Fruit fly (Drosophila melanogaster) whole organism, embryonic: Measurements from ENCODE around the gene CG13126.

ENCODE experiments used
- Adf1 ChIP-seq: fragments of 200-800 bp; sonication (Bioruptor generic); IDR thresholded peaks from 2 replicates; pipeline ENCODE4 v1.3.6; 2022; ENCODE audit warnings: missing biosample characterization, missing genetic modification characterization
- Atf3 ChIP-seq: fragments of 200-800 bp; sonication (Bioruptor generic); optimal IDR thresholded peaks from 3 replicates; lab custom pipeline; 2016; ENCODE audit warnings: missing biosample characterization, missing genetic modification characterization
- Bdp1 ChIP-seq: fragments of 200-800 bp; sonication (Bioruptor generic); optimal IDR thresholded peaks from 3 replicates; lab custom pipeline; 2016; ENCODE audit warnings: missing biosample characterization, missing genetic modification characterization
- CG10366 ChIP-seq: fragments of 200-800 bp; sonication (Bioruptor generic); IDR thresholded peaks from 2 replicates; pipeline ENCODE4 v1.3.6; 2022; ENCODE audit warnings: missing biosample characterization, missing genetic modification characterization
- CG12391 ChIP-seq: fragments of 200-800 bp; sonication (Bioruptor generic); optimal IDR thresholded peaks from 3 replicates; lab custom pipeline; 2018; ENCODE audit warnings: missing biosample characterization, mild to moderate bottlenecking, missing genetic modification characterization, moderate library complexity
- CG12942 ChIP-seq: fragments of 200-800 bp; sonication (Bioruptor generic); optimal IDR thresholded peaks from 3 replicates; lab custom pipeline; 2016; ENCODE audit warnings: missing biosample characterization, missing genetic modification characterization
- CG13775 ChIP-seq: fragments of 200-800 bp; sonication (Bioruptor generic); optimal IDR thresholded peaks from 3 replicates; lab custom pipeline; 2017; ENCODE audit warnings: missing biosample characterization, mild to moderate bottlenecking, missing genetic modification characterization
- CG14710 ChIP-seq: fragments of 200-800 bp; sonication (Bioruptor generic); optimal IDR thresholded peaks from 3 replicates; lab custom pipeline; 2019; ENCODE audit warnings: missing biosample characterization, mild to moderate bottlenecking, missing genetic modification characterization, moderate library complexity
- CG14860 ChIP-seq: fragments of 200-800 bp; sonication (Bioruptor generic); IDR thresholded peaks from 3 replicates; pipeline ENCODE4 v1.3.6; 2022; ENCODE audit warnings: missing biosample characterization, missing genetic modification characterization; ENCODE audit not compliant: partially characterized antibody
- CG17361 ChIP-seq: fragments of 200-800 bp; sonication (Bioruptor generic); IDR thresholded peaks from 3 replicates; pipeline ENCODE4 v1.3.6; 2022; ENCODE audit warnings: missing biosample characterization, missing genetic modification characterization
- CG17568 ChIP-seq: fragments of 200-800 bp; sonication (Bioruptor generic); optimal IDR thresholded peaks from 2 replicates; lab custom pipeline; 2018; ENCODE audit warnings: missing biosample characterization, mild to moderate bottlenecking, missing genetic modification characterization, moderate library complexity
- CG17612 ChIP-seq: fragments of 200-800 bp; sonication (Bioruptor generic); IDR thresholded peaks from 2 replicates; pipeline ENCODE4 v1.3.6; 2022; ENCODE audit warnings: missing biosample characterization, missing genetic modification characterization
- CG2678 ChIP-seq: fragments of 200-800 bp; sonication (Bioruptor generic); optimal IDR thresholded peaks from 3 replicates; lab custom pipeline; 2019; ENCODE audit warnings: missing biosample characterization, mild to moderate bottlenecking, missing genetic modification characterization, moderate library complexity
- CG33557 ChIP-seq: fragments of 200-800 bp; sonication (Bioruptor generic); optimal IDR thresholded peaks from 2 replicates; lab custom pipeline; 2019; ENCODE audit warnings: missing biosample characterization, mild to moderate bottlenecking, missing genetic modification characterization, moderate library complexity
- CG34224 ChIP-seq: fragments of 200-800 bp; sonication (Bioruptor generic); IDR thresholded peaks from 3 replicates; pipeline ENCODE4 v1.3.6; 2022; ENCODE audit warnings: missing biosample characterization, missing genetic modification characterization; ENCODE audit not compliant: partially characterized antibody
- CG3838 ChIP-seq: fragments of 200-800 bp; sonication (Bioruptor generic); optimal IDR thresholded peaks from 3 replicates; lab custom pipeline; 2016; ENCODE audit warnings: missing biosample characterization, missing genetic modification characterization
- CG3847 ChIP-seq: fragments of 200-800 bp; sonication (Bioruptor generic); IDR thresholded peaks from 2 replicates; pipeline ENCODE4 v1.3.6; 2022; ENCODE audit warnings: missing biosample characterization, missing genetic modification characterization
- CG3995 ChIP-seq: fragments of 200-800 bp; sonication (Bioruptor generic); optimal IDR thresholded peaks from 3 replicates; lab custom pipeline; 2016; ENCODE audit warnings: missing biosample characterization, missing genetic modification characterization
- CG5953 ChIP-seq: fragments of 200-800 bp; sonication (Bioruptor generic); IDR thresholded peaks from 2 replicates; pipeline ENCODE4 v1.3.6; 2022; ENCODE audit warnings: missing biosample characterization, missing genetic modification characterization
- CG8359 ChIP-seq: fragments of 200-800 bp; sonication (Bioruptor generic); optimal IDR thresholded peaks from 2 replicates; lab custom pipeline; 2017; ENCODE audit warnings: missing biosample characterization, mild to moderate bottlenecking, missing genetic modification characterization, borderline replicate concordance
- CHES-1-like ChIP-seq: fragments of 200-800 bp; sonication (Bioruptor generic); optimal IDR thresholded peaks from 2 replicates; lab custom pipeline; 2016; ENCODE audit warnings: missing biosample characterization, missing genetic modification characterization
- CrebB ChIP-seq: fragments of 200-800 bp; sonication (Bioruptor generic); optimal IDR thresholded peaks from 3 replicates; lab custom pipeline; 2018; ENCODE audit warnings: missing biosample characterization, mild to moderate bottlenecking, missing genetic modification characterization
- ERR ChIP-seq: fragments of 200-800 bp; sonication (Bioruptor generic); optimal IDR thresholded peaks from 2 replicates; lab custom pipeline; 2016; ENCODE audit warnings: missing biosample characterization, missing genetic modification characterization
- Opbp ChIP-seq: fragments of 200-800 bp; sonication (Bioruptor generic); IDR thresholded peaks from 3 replicates; pipeline ENCODE4 v1.3.6; 2022; ENCODE audit warnings: missing biosample characterization, missing genetic modification characterization; ENCODE audit not compliant: partially characterized antibody
- abd-A ChIP-seq: fragments of 200-800 bp; sonication (Bioruptor generic); optimal IDR thresholded peaks from 3 replicates; lab custom pipeline; 2019; ENCODE audit warnings: missing biosample characterization, mild to moderate bottlenecking, missing genetic modification characterization, moderate library complexity
- ap ChIP-seq: fragments of 200-800 bp; sonication (Bioruptor generic); IDR thresholded peaks from 2 replicates; pipeline ENCODE4 v1.3.6; 2022; ENCODE audit warnings: missing biosample characterization, missing genetic modification characterization
- ara ChIP-seq: fragments of 200-800 bp; sonication (Bioruptor generic); IDR thresholded peaks from 2 replicates; pipeline ENCODE4 v1.3.6; 2022; ENCODE audit warnings: missing biosample characterization, missing genetic modification characterization
- ash1 ChIP-seq: fragments of 200-800 bp; sonication (Bioruptor generic); optimal IDR thresholded peaks from 2 replicates; lab custom pipeline; 2018; ENCODE audit warnings: missing biosample characterization, mild to moderate bottlenecking, missing genetic modification characterization
- bsh ChIP-seq, 2 experiments: fragments of 200-800 bp; sonication (Bioruptor generic); optimal IDR thresholded peaks; 2 replicates each; lab custom pipeline; 2017 to 2018; ENCODE audit warnings: mild to moderate bottlenecking in 2 of 2, missing biosample characterization in 2 of 2, missing genetic modification characterization in 2 of 2, moderate library complexity in 1 of 2
- btn ChIP-seq: fragments of 200-800 bp; sonication (Bioruptor generic); optimal IDR thresholded peaks from 2 replicates; lab custom pipeline; 2016; ENCODE audit warnings: missing biosample characterization, missing genetic modification characterization
- fd3F ChIP-seq: fragments of 200-800 bp; sonication (Bioruptor generic); optimal IDR thresholded peaks from 2 replicates; lab custom pipeline; 2018; ENCODE audit warnings: missing biosample characterization, mild to moderate bottlenecking, missing genetic modification characterization, moderate library complexity
- gce ChIP-seq: fragments of 200-800 bp; sonication (Bioruptor generic); IDR thresholded peaks from 3 replicates; pipeline ENCODE4 v1.3.6; 2022; ENCODE audit warnings: missing biosample characterization, missing genetic modification characterization
- ind ChIP-seq: fragments of 200-800 bp; sonication (Bioruptor generic); optimal IDR thresholded peaks from 3 replicates; lab custom pipeline; 2016; ENCODE audit warnings: missing biosample characterization, missing genetic modification characterization
- inv ChIP-seq: fragments of 200-800 bp; sonication (Bioruptor generic); IDR thresholded peaks from 2 replicates; pipeline ENCODE4 v1.3.6; 2022; ENCODE audit warnings: missing biosample characterization, missing genetic modification characterization; ENCODE audit not compliant: partially characterized antibody
- kay ChIP-seq: fragments of 200-800 bp; sonication (Bioruptor generic); optimal IDR thresholded peaks from 2 replicates; lab custom pipeline; 2016; ENCODE audit warnings: missing biosample characterization, missing genetic modification characterization
- klu ChIP-seq: fragments of 200-800 bp; sonication (Bioruptor generic); IDR thresholded peaks from 2 replicates; pipeline ENCODE4 v1.3.6; 2022; ENCODE audit warnings: missing biosample characterization, missing genetic modification characterization
- lbe ChIP-seq: fragments of 200-800 bp; sonication (Bioruptor generic); optimal IDR thresholded peaks from 2 replicates; lab custom pipeline; 2016; ENCODE audit warnings: missing biosample characterization, mild to moderate bottlenecking, missing genetic modification characterization
- nau ChIP-seq: fragments of 200-800 bp; sonication (Bioruptor generic); optimal IDR thresholded peaks from 3 replicates; lab custom pipeline; 2017; ENCODE audit warnings: missing biosample characterization, mild to moderate bottlenecking, missing genetic modification characterization, missing genetic modification reagents
- nerfin-2 ChIP-seq: fragments of 200-800 bp; sonication (Bioruptor generic); IDR thresholded peaks from 2 replicates; pipeline ENCODE4 v1.3.6; 2022; ENCODE audit warnings: missing biosample characterization, missing genetic modification characterization; ENCODE audit not compliant: partially characterized antibody
- org-1 ChIP-seq: fragments of 200-800 bp; sonication (Bioruptor generic); optimal IDR thresholded peaks from 2 replicates; lab custom pipeline; 2017; ENCODE audit warnings: missing biosample characterization, missing genetic modification characterization
- pb ChIP-seq: fragments of 200-800 bp; sonication (Bioruptor generic); optimal IDR thresholded peaks from 3 replicates; lab custom pipeline; 2016; ENCODE audit warnings: missing biosample characterization, missing genetic modification characterization
- shn ChIP-seq: fragments of 200-800 bp; sonication (Bioruptor generic); optimal IDR thresholded peaks from 3 replicates; lab custom pipeline; 2016; ENCODE audit warnings: missing biosample characterization, missing genetic modification characterization
- sim ChIP-seq: fragments of 200-800 bp; sonication (Bioruptor generic); IDR thresholded peaks from 2 replicates; pipeline ENCODE4 v1.3.6; 2022; ENCODE audit warnings: missing biosample characterization, missing genetic modification characterization
- sima ChIP-seq: fragments of 200-800 bp; sonication (Bioruptor generic); optimal IDR thresholded peaks from 2 replicates; lab custom pipeline; 2016; ENCODE audit warnings: missing biosample characterization, missing genetic modification characterization
- stc ChIP-seq: fragments of 200-800 bp; sonication (Bioruptor generic); IDR thresholded peaks from 2 replicates; pipeline ENCODE4 v1.3.6; 2022; ENCODE audit warnings: missing biosample characterization, missing genetic modification characterization
- unpg ChIP-seq: fragments of 200-800 bp; sonication (Bioruptor generic); optimal IDR thresholded peaks from 3 replicates; lab custom pipeline; 2018; ENCODE audit warnings: missing biosample characterization, mild to moderate bottlenecking, missing genetic modification characterization, moderate library complexity
- vnd ChIP-seq: fragments of 200-800 bp; sonication (Bioruptor generic); IDR thresholded peaks from 3 replicates; pipeline ENCODE4 v1.3.6; 2022; ENCODE audit warnings: missing biosample characterization, missing genetic modification characterization; ENCODE audit not compliant: partially characterized antibody
- wor ChIP-seq: fragments of 200-800 bp; sonication (Bioruptor generic); IDR thresholded peaks from 2 replicates; pipeline ENCODE4 v1.3.6; 2022; ENCODE audit warnings: missing biosample characterization, missing genetic modification characterization
- z ChIP-seq: fragments of 200-800 bp; sonication (Bioruptor generic); IDR thresholded peaks from 3 replicates; pipeline ENCODE4 v1.3.6; 2022; ENCODE audit warnings: missing biosample characterization, missing genetic modification characterization

The CG13126 gene

dm6 chr2L:9984078-9984772 lies 30.2 kb upstream of the CG13126 start, which contains the start of gene bib (continued):
- TF ChIP-seq CG8359 (GFP tag; lab: Kevin White, UChicago) (peak; percentile 70), vnd (GFP tag; lab: Robert Waterston, UW) (no peak), org-1 (peak; percentile 82), pb (GFP tag; lab: Kevin White, UChicago) (no peak), fd3F (GFP tag; lab: Kevin White, UChicago) (peak; percentile 52), ap (GFP tag; lab: Robert Waterston, UW) (no peak), CG13775 (GFP tag; lab: Kevin White, UChicago) (peak; percentile 91), CrebB (tag; lab: Kevin White, UChicago) (no peak), lbe (GFP tag; lab: Kevin White, UChicago) (peak; percentile 82), CG2678 (tag; lab: Kevin White, UChicago) (peak; percentile 90), Adf1 (GFP tag; lab: Robert Waterston, UW) (peak; percentile 37; the same call in 1 of the 2 replicates), nau (GFP tag; lab: Kevin White, UChicago) (peak; percentile 76), wor (peak; percentile 40; the same call in 1 of the 2 replicates), CG10366 (peak; percentile 57; the same call in 1 of the 2 replicates), z (peak; percentile 36; the same call in 1 of the 3 replicates), CG3995 (no peak), kay (GFP tag; lab: Kevin White, UChicago) (peak; percentile 53), inv (GFP tag; lab: Robert Waterston, UW) (no peak), CG17612 (GFP tag; lab: Robert Waterston, UW) (no peak), CG3838 (GFP tag; lab: Kevin White, UChicago) (peak; percentile 48), CG17568 (GFP tag; lab: Kevin White, UChicago) (peak; percentile 66), ERR (GFP tag; lab: Kevin White, UChicago) (no peak), abd-A (tag; lab: Kevin White, UChicago) (no peak), klu (GFP tag; lab: Robert Waterston, UW) (no peak; the same call in 1 of the 2 replicates), stc (peak; percentile 68), Bdp1 (GFP tag; lab: Kevin White, UChicago) (peak; percentile 35), bsh (GFP tag; optimal IDR thresholded peaks at IDR 0.05; lab: Kevin White, UChicago) (peak; percentile 70 to 89), shn (no peak), btn (GFP tag; lab: Kevin White, UChicago) (no peak), CG5953 (GFP tag; lab: Robert Waterston, UW) (0 out of 2 replicates have a peak, but pooled peaks have one; percentile 51), CG14860 (GFP tag; lab: Robert Waterston, UW) (no peak), ind (GFP tag; lab: Kevin White, UChicago) (peak; percentile 73), CG12942 (GFP tag; lab: Kevin White, UChicago) (peak; percentile 58), Atf3 (GFP tag; lab: Kevin White, UChicago) (no peak), CG17361 (GFP tag; lab: Robert Waterston, UW) (peak; percentile 95), unpg (GFP tag; lab: Kevin White, UChicago) (peak; percentile 84), sima (GFP tag; lab: Kevin White, UChicago) (no peak), gce (no peak; the same call in 2 of the 3 replicates), CG3847 (GFP tag; lab: Robert Waterston, UW) (no peak), Opbp (GFP tag; lab: Robert Waterston, UW) (peak; percentile 49; the same call in 2 of the 3 replicates), ara (GFP tag; lab: Robert Waterston, UW) (peak; percentile 63), CG12391 (peak; percentile 93), nerfin-2 (no peak), CG34224 (GFP tag; lab: Robert Waterston, UW) (no peak), CG33557 (GFP tag; lab: Kevin White, UChicago) (peak; percentile 88), ash1 (GFP tag; lab: Kevin White, UChicago) (no peak), sim (no peak), CHES-1-like (GFP tag; lab: Kevin White, UChicago) (peak; percentile 21), CG14710 (tag; lab: Kevin White, UChicago) (peak; percentile 94)
